Fruit fly (Drosophila melanogaster) whole organism, embryonic: Measurements from ENCODE around the gene CG32645.

Source experiments
- Asciz ChIP-seq: fragments of 200-800 bp; sonication (Bioruptor generic); optimal IDR thresholded peaks from 2 replicates; lab custom pipeline; 2017; ENCODE audit warnings: missing biosample characterization, mild to moderate bottlenecking, missing genetic modification characterization, missing genetic modification reagents
- Atf-2 ChIP-seq: fragments of 200-800 bp; sonication (Bioruptor generic); optimal IDR thresholded peaks from 2 replicates; lab custom pipeline; 2016; ENCODE audit warnings: missing biosample characterization, missing genetic modification characterization
- CG1024 ChIP-seq: fragments of 200-800 bp; sonication (Bioruptor generic); IDR thresholded peaks from 2 replicates; pipeline ENCODE4 v1.3.6; 2022; ENCODE audit warnings: missing biosample characterization, missing genetic modification characterization
- CG10321 ChIP-seq: fragments of 200-800 bp; sonication (Bioruptor generic); IDR thresholded peaks from 2 replicates; pipeline ENCODE4 v1.3.6; 2022; ENCODE audit warnings: missing biosample characterization, missing genetic modification characterization
- CG10431 ChIP-seq: fragments of 200-800 bp; sonication (Bioruptor generic); optimal IDR thresholded peaks from 3 replicates; lab custom pipeline; 2018; ENCODE audit warnings: missing biosample characterization, mild to moderate bottlenecking, missing genetic modification characterization
- CG10543 ChIP-seq: fragments of 200-800 bp; sonication (Bioruptor generic); optimal IDR thresholded peaks from 3 replicates; lab custom pipeline; 2017; ENCODE audit warnings: missing biosample characterization, mild to moderate bottlenecking, missing genetic modification characterization, moderate library complexity
- CG11085 ChIP-seq: fragments of 200-800 bp; sonication (Bioruptor generic); IDR thresholded peaks from 2 replicates; pipeline ENCODE4 v1.3.6; 2022; ENCODE audit warnings: missing biosample characterization, missing genetic modification characterization
- CG11723 ChIP-seq: fragments of 200-800 bp; sonication (Bioruptor generic); optimal IDR thresholded peaks from 2 replicates; lab custom pipeline; 2017; ENCODE audit warnings: missing biosample characterization, mild to moderate bottlenecking, missing genetic modification characterization
- CG16813 ChIP-seq: fragments of 200-800 bp; sonication (Bioruptor generic); IDR thresholded peaks from 3 replicates; pipeline ENCODE4 v1.3.6; 2022; ENCODE audit warnings: missing biosample characterization, missing genetic modification characterization; ENCODE audit not compliant: partially characterized antibody
- CG17361 ChIP-seq: fragments of 200-800 bp; sonication (Bioruptor generic); IDR thresholded peaks from 3 replicates; pipeline ENCODE4 v1.3.6; 2022; ENCODE audit warnings: missing biosample characterization, missing genetic modification characterization
- CG17912 ChIP-seq: fragments of 200-800 bp; sonication (Bioruptor generic); optimal IDR thresholded peaks from 2 replicates; lab custom pipeline; 2018; ENCODE audit warnings: missing biosample characterization, mild to moderate bottlenecking, missing genetic modification characterization
- CG18262 ChIP-seq: fragments of 200-800 bp; optimal IDR thresholded peaks from 3 replicates; lab custom pipeline; 2019; ENCODE audit warnings: missing biosample characterization, mild to moderate bottlenecking, missing genetic modification characterization, moderate library complexity
- CG18599 ChIP-seq: fragments of 200-800 bp; sonication (Bioruptor generic); optimal IDR thresholded peaks from 3 replicates; lab custom pipeline; 2017; ENCODE audit warnings: missing biosample characterization, missing genetic modification characterization, mild to moderate bottlenecking, moderate library complexity, missing genetic modification reagents
- CG2120 ChIP-seq: fragments of 200-800 bp; sonication (Bioruptor generic); optimal IDR thresholded peaks from 3 replicates; lab custom pipeline; 2016; ENCODE audit warnings: missing biosample characterization, missing genetic modification characterization
- CG3163 ChIP-seq: fragments of 200-800 bp; sonication (Bioruptor generic); optimal IDR thresholded peaks from 3 replicates; lab custom pipeline; 2016; ENCODE audit warnings: missing biosample characterization, missing genetic modification characterization
- CG4328 ChIP-seq: fragments of 200-800 bp; sonication (Bioruptor generic); optimal IDR thresholded peaks from 3 replicates; lab custom pipeline; 2017; ENCODE audit warnings: missing biosample characterization, missing genetic modification reagents, missing genetic modification characterization
- CG7963 ChIP-seq: fragments of 200-800 bp; sonication (Bioruptor generic); IDR thresholded peaks from 3 replicates; pipeline ENCODE4 v1.3.6; 2022; ENCODE audit warnings: missing biosample characterization, missing genetic modification characterization; ENCODE audit not compliant: partially characterized antibody
- CG8089 ChIP-seq: fragments of 200-800 bp; sonication (Bioruptor generic); optimal IDR thresholded peaks from 3 replicates; lab custom pipeline; 2016; ENCODE audit warnings: missing biosample characterization, missing genetic modification characterization
- CG8281 ChIP-seq: fragments of 200-800 bp; sonication (Bioruptor generic); optimal IDR thresholded peaks from 2 replicates; lab custom pipeline; 2018; ENCODE audit warnings: missing biosample characterization, mild to moderate bottlenecking, missing genetic modification characterization, moderate library complexity
- CG8924 ChIP-seq: fragments of 200-800 bp; optimal IDR thresholded peaks from 3 replicates; lab custom pipeline; 2019; ENCODE audit warnings: missing biosample characterization, mild to moderate bottlenecking, missing genetic modification characterization, moderate library complexity
- CG9437 ChIP-seq: fragments of 200-800 bp; sonication (Bioruptor generic); optimal IDR thresholded peaks from 2 replicates; lab custom pipeline; 2018; ENCODE audit warnings: missing biosample characterization, mild to moderate bottlenecking, missing genetic modification characterization
- Dref ChIP-seq: fragments of 200-800 bp; sonication (Bioruptor generic); IDR thresholded peaks from 2 replicates; pipeline ENCODE4 v1.3.6; 2022; ENCODE audit warnings: missing biosample characterization, missing genetic modification characterization
- Fer1 ChIP-seq: fragments of 200-800 bp; sonication (Bioruptor generic); optimal IDR thresholded peaks from 2 replicates; lab custom pipeline; 2017; ENCODE audit warnings: missing biosample characterization, mild to moderate bottlenecking, missing genetic modification characterization
- HLH3B ChIP-seq: fragments of 200-800 bp; sonication (Bioruptor generic); IDR thresholded peaks from 2 replicates; pipeline ENCODE4 v1.3.6; 2022; ENCODE audit warnings: missing biosample characterization, missing genetic modification characterization
- HmgD ChIP-seq: fragments of 200-800 bp; sonication (Bioruptor generic); optimal IDR thresholded peaks from 3 replicates; lab custom pipeline; 2016; ENCODE audit warnings: missing biosample characterization, missing genetic modification characterization
- Hmx ChIP-seq: fragments of 200-800 bp; sonication (Bioruptor generic); optimal IDR thresholded peaks from 2 replicates; lab custom pipeline; 2016; ENCODE audit warnings: missing biosample characterization, missing genetic modification characterization
- MTF-1 ChIP-seq: fragments of 200-800 bp; sonication (Bioruptor generic); optimal IDR thresholded peaks from 2 replicates; lab custom pipeline; 2018; ENCODE audit warnings: missing biosample characterization, mild to moderate bottlenecking, missing genetic modification characterization, borderline replicate concordance
- Vsx1 ChIP-seq: fragments of 200-800 bp; sonication (Bioruptor generic); optimal IDR thresholded peaks from 2 replicates; lab custom pipeline; 2017; ENCODE audit warnings: missing biosample characterization, mild to moderate bottlenecking, missing genetic modification characterization, missing genetic modification reagents
- ab ChIP-seq: fragments of 200-800 bp; sonication (Bioruptor generic); optimal IDR thresholded peaks from 2 replicates; lab custom pipeline; 2016; ENCODE audit warnings: missing biosample characterization, missing genetic modification characterization
- ac ChIP-seq: fragments of 200-800 bp; sonication (Bioruptor generic); optimal IDR thresholded peaks from 3 replicates; lab custom pipeline; 2017; ENCODE audit warnings: missing biosample characterization, mild to moderate bottlenecking, missing genetic modification characterization
- ap ChIP-seq: fragments of 200-800 bp; sonication (Bioruptor generic); IDR thresholded peaks from 2 replicates; pipeline ENCODE4 v1.3.6; 2022; ENCODE audit warnings: missing biosample characterization, missing genetic modification characterization
- ato ChIP-seq: fragments of 200-800 bp; sonication (Bioruptor generic); IDR thresholded peaks from 2 replicates; pipeline ENCODE4 v1.3.6; 2022; ENCODE audit warnings: missing biosample characterization, missing genetic modification characterization; ENCODE audit not compliant: partially characterized antibody
- bigmax ChIP-seq: fragments of 200-800 bp; sonication (Bioruptor generic); optimal IDR thresholded peaks from 2 replicates; lab custom pipeline; 2018; ENCODE audit warnings: missing biosample characterization, mild to moderate bottlenecking, missing genetic modification characterization
- btn ChIP-seq: fragments of 200-800 bp; sonication (Bioruptor generic); optimal IDR thresholded peaks from 2 replicates; lab custom pipeline; 2016; ENCODE audit warnings: missing biosample characterization, missing genetic modification characterization
- cg ChIP-seq: fragments of 200-800 bp; sonication (Bioruptor generic); optimal IDR thresholded peaks from 3 replicates; lab custom pipeline; 2019; ENCODE audit warnings: missing biosample characterization, mild to moderate bottlenecking, missing genetic modification characterization, moderate library complexity
- chif ChIP-seq, 2 experiments: fragments of 200-800 bp; sonication (Bioruptor generic); optimal IDR thresholded peaks; 3 replicates each; lab custom pipeline; 2016; ENCODE audit warnings: missing biosample characterization in 2 of 2, missing genetic modification characterization in 2 of 2
- chinmo ChIP-seq: fragments of 200-800 bp; sonication (Bioruptor generic); IDR thresholded peaks from 4 replicates; pipeline ENCODE4 v1.3.6; 2022; ENCODE audit warnings: missing biosample characterization, missing genetic modification characterization; ENCODE audit not compliant: partially characterized antibody
- crol ChIP-seq: fragments of 200-800 bp; sonication (Bioruptor generic); IDR thresholded peaks from 2 replicates; pipeline ENCODE4 v1.3.6; 2022; ENCODE audit warnings: missing biosample characterization, missing genetic modification characterization
- cwo ChIP-seq: fragments of 200-800 bp; sonication (Bioruptor generic); optimal IDR thresholded peaks from 3 replicates; lab custom pipeline; 2017; ENCODE audit warnings: missing biosample characterization, missing genetic modification characterization, mild to moderate bottlenecking, moderate library complexity, missing genetic modification reagents
- disco-r ChIP-seq: fragments of 200-800 bp; sonication (Bioruptor generic); optimal IDR thresholded peaks from 2 replicates; lab custom pipeline; 2016; ENCODE audit warnings: missing biosample characterization, missing genetic modification characterization
- ewg ChIP-seq: fragments of 200-800 bp; sonication (Bioruptor generic); optimal IDR thresholded peaks from 3 replicates; lab custom pipeline; 2017; ENCODE audit warnings: mild to moderate bottlenecking, missing biosample characterization, missing genetic modification reagents, missing genetic modification characterization
- fd96Cb ChIP-seq: fragments of 200-800 bp; sonication (Bioruptor generic); optimal IDR thresholded peaks from 2 replicates; lab custom pipeline; 2018; ENCODE audit warnings: missing biosample characterization, mild to moderate bottlenecking, missing genetic modification characterization, moderate library complexity
- kay ChIP-seq: fragments of 200-800 bp; sonication (Bioruptor generic); optimal IDR thresholded peaks from 2 replicates; lab custom pipeline; 2016; ENCODE audit warnings: missing biosample characterization, missing genetic modification characterization
- lov ChIP-seq, 2 experiments: fragments of 200-800 bp in 1 of 2; fragments of >200 bp in 1 of 2; sonication (Bioruptor generic) in 1 of 2; IDR thresholded peaks in 1 of 2; optimal IDR thresholded peaks in 1 of 2; 2 replicates in 1 of 2; 3 replicates in 1 of 2; pipeline versions ENCODE4 v1.3.6 to Lab custom; 2017 to 2022; ENCODE audit warnings: missing biosample characterization in 1 of 2, missing genetic modification characterization in 1 of 2
- mirr ChIP-seq: fragments of 200-800 bp; sonication (Bioruptor generic); optimal IDR thresholded peaks from 3 replicates; lab custom pipeline; 2018; ENCODE audit warnings: missing biosample characterization, mild to moderate bottlenecking, missing genetic modification characterization
- nerfin-2 ChIP-seq: fragments of 200-800 bp; sonication (Bioruptor generic); IDR thresholded peaks from 2 replicates; pipeline ENCODE4 v1.3.6; 2022; ENCODE audit warnings: missing biosample characterization, missing genetic modification characterization; ENCODE audit not compliant: partially characterized antibody
- rib ChIP-seq: fragments of 200-800 bp; sonication (Bioruptor generic); IDR thresholded peaks from 2 replicates; pipeline ENCODE4 v1.3.6; 2022; ENCODE audit warnings: missing biosample characterization, missing genetic modification characterization
- tio ChIP-seq: fragments of 200-800 bp; sonication (Bioruptor generic); optimal IDR thresholded peaks from 2 replicates; lab custom pipeline; 2017; ENCODE audit warnings: missing biosample characterization, missing genetic modification characterization, inconsistent platforms
- tx ChIP-seq: fragments of 200-800 bp; sonication (Bioruptor generic); optimal IDR thresholded peaks from 2 replicates; lab custom pipeline; 2016; ENCODE audit warnings: missing biosample characterization, missing genetic modification characterization
- wor ChIP-seq: fragments of 200-800 bp; sonication (Bioruptor generic); IDR thresholded peaks from 2 replicates; pipeline ENCODE4 v1.3.6; 2022; ENCODE audit warnings: missing biosample characterization, missing genetic modification characterization

Gene CG32645

DNA sequence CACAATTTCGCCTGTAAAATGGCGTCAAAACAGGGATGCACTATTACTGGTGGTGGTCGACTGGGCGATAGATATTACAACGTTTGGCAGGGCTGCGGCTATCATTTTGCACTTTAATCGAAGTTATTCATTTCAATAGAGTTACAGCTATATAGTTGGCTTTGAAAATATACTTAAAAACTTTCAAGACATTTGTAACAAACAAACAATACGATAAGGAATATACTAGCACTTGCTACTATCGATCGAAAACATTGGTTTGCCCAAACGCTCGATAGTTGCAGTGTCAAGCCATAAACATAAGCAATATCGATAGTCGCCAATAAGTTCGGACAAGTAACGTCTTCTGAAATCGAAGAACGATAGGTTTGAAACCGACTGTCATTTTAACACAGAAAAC, 20.5 kb downstream of the CG32645 start, which contains the start of the genes Bap60 and CG12096 (continued):
- TF ChIP-seq cg (GFP tag; lab: Kevin White, UChicago), result peak; percentile 65
- TF ChIP-seq CG3163, result peak; percentile 41
- TF ChIP-seq mirr (GFP tag; lab: Kevin White, UChicago), result peak; percentile 38
- TF ChIP-seq CG8089 (GFP tag; lab: Kevin White, UChicago), result peak; percentile 55
- peak; percentile 77 for TF ChIP-seq CG9437
- no peak for TF ChIP-seq CG10321 (GFP tag; lab: Robert Waterston, UW)
- no peak for TF ChIP-seq Vsx1 (GFP tag; lab: Kevin White, UChicago)
- TF ChIP-seq Fer1 (GFP tag; lab: Kevin White, UChicago), result peak; percentile 70
- no peak for TF ChIP-seq CG18599
- TF ChIP-seq CG7963 (GFP tag; lab: Robert Waterston, UW), result peak; percentile 81
- peak; percentile 17 for TF ChIP-seq CG10431 (GFP tag; lab: Kevin White, UChicago)
- TF ChIP-seq cwo (GFP tag; lab: Kevin White, UChicago), result peak; percentile 30
- TF ChIP-seq CG16813, result peak; percentile 96
- TF ChIP-seq lov (optimal IDR thresholded peaks at IDR 0.05; lab: Kevin White, UChicago), result no peak
- no peak for TF ChIP-seq lov (GFP tag; IDR thresholded peaks at IDR 0.05; lab: Robert Waterston, UW)
- TF ChIP-seq disco-r (GFP tag; lab: Kevin White, UChicago), result peak; percentile 57
- TF ChIP-seq CG2120 (GFP tag; lab: Kevin White, UChicago), result peak; percentile 90
- no peak for TF ChIP-seq tio (GFP tag; lab: Kevin White, UChicago)
- no peak for TF ChIP-seq CG17912 (GFP tag; lab: Kevin White, UChicago)
- peak; percentile 84 for TF ChIP-seq CG17361 (GFP tag; lab: Robert Waterston, UW)
- TF ChIP-seq btn (GFP tag; lab: Kevin White, UChicago), result peak; percentile 34
- no peak for TF ChIP-seq ac (GFP tag; lab: Kevin White, UChicago)
- peak; percentile 39 for TF ChIP-seq CG8281 (tag; lab: Kevin White, UChicago)
- 0 out of 2 replicates have a peak, but pooled peaks have one; percentile 64 for TF ChIP-seq ato (GFP tag; lab: Robert Waterston, UW)
- peak; percentile 84 for TF ChIP-seq nerfin-2 (GFP tag; lab: Robert Waterston, UW)
- TF ChIP-seq CG11723 (GFP tag; lab: Kevin White, UChicago), result peak; percentile 55
- TF ChIP-seq ewg (GFP tag; lab: Kevin White, UChicago), result peak; percentile 45
- no peak for TF ChIP-seq CG11085 (GFP tag; lab: Robert Waterston, UW)
- no peak for TF ChIP-seq bigmax (GFP tag; lab: Kevin White, UChicago)
- TF ChIP-seq crol (GFP tag; lab: Robert Waterston, UW), result no peak
- no peak for TF ChIP-seq wor
- no peak; the same call in 1 of the 2 replicates for TF ChIP-seq ap (GFP tag; lab: Robert Waterston, UW)
- peak; percentile 66 for TF ChIP-seq CG4328
- peak; percentile 62 to 65 for TF ChIP-seq chif (GFP tag; optimal IDR thresholded peaks at IDR 0.05; lab: Kevin White, UChicago)
- TF ChIP-seq Atf-2 (GFP tag; lab: Kevin White, UChicago), result peak; percentile 56
- TF ChIP-seq Asciz, result no peak
- TF ChIP-seq Hmx (GFP tag; lab: Kevin White, UChicago), result no peak
- no peak for TF ChIP-seq CG1024 (GFP tag; lab: Robert Waterston, UW)
- peak; percentile 73 for TF ChIP-seq CG10543
- TF ChIP-seq chinmo (GFP tag; lab: Robert Waterston, UW), result peak; percentile 68; the same call in 1 of the 4 replicates
- TF ChIP-seq ab (GFP tag; lab: Kevin White, UChicago), result peak; percentile 21
- TF ChIP-seq CG8924 (tag; lab: Kevin White, UChicago), result peak; percentile 80
- peak; percentile 75 for TF ChIP-seq CG18262 (tag; lab: Kevin White, UChicago)
- peak; percentile 84 for TF ChIP-seq HmgD (GFP tag; lab: Kevin White, UChicago)
- TF ChIP-seq tx (GFP tag; lab: Kevin White, UChicago), result peak; percentile 69
- no peak for TF ChIP-seq HLH3B (GFP tag; lab: Robert Waterston, UW)
- no peak for TF ChIP-seq MTF-1 (GFP tag; lab: Kevin White, UChicago)
- TF ChIP-seq rib, result no peak
- peak; percentile 35 for TF ChIP-seq kay
- peak; percentile 66 for TF ChIP-seq Dref
- peak; percentile 56 for TF ChIP-seq fd96Cb (tag; lab: Kevin White, UChicago)
